Worm (Caenorhabditis elegans) whole organism, early embryonic: ENCODE measurements around the gene umps-1.

Source experiments
- B0310.2 ChIP-seq: sonication (generic microtip); optimal IDR thresholded peaks from 2 replicates; lab custom pipeline; 2016; ENCODE audit warnings: mild to moderate bottlenecking, missing genetic modification characterization, missing compliant biosample characterization
- F13C5.2 ChIP-seq: sonication (generic microtip); optimal IDR thresholded peaks from 2 replicates; lab custom pipeline; 2017; ENCODE audit warnings: mild to moderate bottlenecking, missing genetic modification characterization, inconsistent platforms, missing compliant biosample characterization
- aly-1 ChIP-seq: sonication (generic microtip); optimal IDR thresholded peaks from 2 replicates; lab custom pipeline; 2016; ENCODE audit warnings: missing genetic modification characterization, missing compliant biosample characterization
- ama-1 ChIP-seq: fragments of 150-350 bp; optimal IDR thresholded peaks from 2 replicates; lab custom pipeline; 2014
- ceh-13 ChIP-seq: fragments of 200-800 bp; sonication (Bioruptor generic); optimal IDR thresholded peaks from 2 replicates; lab custom pipeline; 2018; ENCODE audit warnings: mild to moderate bottlenecking, missing genetic modification characterization, missing compliant biosample characterization
- ceh-36 ChIP-seq: sonication (generic microtip); optimal IDR thresholded peaks from 2 replicates; lab custom pipeline; 2016; ENCODE audit warnings: missing genetic modification characterization, inconsistent platforms, missing compliant biosample characterization
- flt-1 ChIP-seq: fragments of 200-800 bp; sonication (Bioruptor generic); IDR thresholded peaks from 2 replicates; pipeline ENCODE4 v1.3.6; 2022; ENCODE audit warnings: missing genetic modification characterization, missing compliant biosample characterization
- hmg-4 ChIP-seq: fragments of 200-800 bp; sonication (Bioruptor generic); optimal IDR thresholded peaks from 2 replicates; lab custom pipeline; 2018; ENCODE audit warnings: mild to moderate bottlenecking, missing genetic modification characterization, missing compliant biosample characterization
- pes-1 ChIP-seq: fragments of 200-800 bp; sonication (Bioruptor generic); IDR thresholded peaks from 2 replicates; pipeline ENCODE4 v1.3.6; 2022; ENCODE audit warnings: missing genetic modification reagents, missing genetic modification characterization, missing compliant biosample characterization
- tbx-37 ChIP-seq: fragments of 200-800 bp; sonication (Bioruptor generic); conservative IDR thresholded peaks from 2 replicates; pipeline ENCODE4 v1.3.6; 2022; ENCODE audit warnings: missing genetic modification reagents, missing genetic modification characterization, missing compliant biosample characterization
- tra-4 ChIP-seq: sonication (generic microtip); optimal IDR thresholded peaks from 2 replicates; lab custom pipeline; 2017; ENCODE audit warnings: missing genetic modification characterization, missing compliant biosample characterization

DNA sequence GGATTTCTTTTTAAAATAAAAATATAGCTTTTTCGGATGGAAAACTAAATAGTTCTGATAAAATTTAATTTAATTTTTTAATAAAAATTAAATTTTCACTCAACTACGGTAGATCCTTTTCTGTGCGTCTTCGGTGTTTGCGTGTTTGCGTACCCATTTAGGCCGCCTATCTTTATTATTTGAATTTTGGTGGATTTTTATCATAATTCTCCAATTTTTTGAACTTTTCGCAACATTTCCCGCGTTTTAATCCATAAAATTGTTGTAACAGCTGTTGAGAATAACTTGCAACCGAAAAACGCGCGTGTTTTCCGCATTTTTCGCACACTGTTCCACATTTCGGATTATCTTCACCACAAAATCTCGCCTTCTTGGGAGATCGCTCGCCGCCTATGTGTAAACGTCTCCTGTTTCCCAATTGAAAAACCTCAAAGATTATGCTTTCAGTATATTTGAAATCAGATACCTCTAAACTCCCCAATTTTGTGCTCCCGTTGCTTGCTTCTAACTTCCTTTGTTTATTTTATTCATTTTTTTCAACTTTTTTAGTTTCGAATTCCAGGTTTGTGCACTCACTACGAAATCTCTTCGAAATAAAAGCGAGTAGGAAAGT lies 5.7 kb downstream of the umps-1 start, which contains the start of gene T07C4.3:
- no peak for TF ChIP-seq F13C5.2
- no peak for TF ChIP-seq ceh-13 (GFP tag; lab: Kevin White, UChicago)
- no peak for TF ChIP-seq ama-1 (lab: Kevin White, UChicago)
- no peak for TF ChIP-seq B0310.2 (tag; lab: Kevin White, UChicago)
- TF ChIP-seq ceh-36: no peak
- TF ChIP-seq flt-1 (GFP tag; lab: Robert Waterston, UW): no peak
- no peak for TF ChIP-seq tbx-37 (GFP tag; lab: Robert Waterston, UW)
- TF ChIP-seq tra-4 (tag; lab: Kevin White, UChicago): no peak
- TF ChIP-seq hmg-4 (GFP tag; lab: Kevin White, UChicago): no peak
- TF ChIP-seq pes-1 (GFP tag; lab: Robert Waterston, UW): no peak
- TF ChIP-seq aly-1 (tag; lab: Kevin White, UChicago): no peak
